Worm (Caenorhabditis elegans): ENCODE measurements around the gene mog-4.

Gene mog-4

DNA sequence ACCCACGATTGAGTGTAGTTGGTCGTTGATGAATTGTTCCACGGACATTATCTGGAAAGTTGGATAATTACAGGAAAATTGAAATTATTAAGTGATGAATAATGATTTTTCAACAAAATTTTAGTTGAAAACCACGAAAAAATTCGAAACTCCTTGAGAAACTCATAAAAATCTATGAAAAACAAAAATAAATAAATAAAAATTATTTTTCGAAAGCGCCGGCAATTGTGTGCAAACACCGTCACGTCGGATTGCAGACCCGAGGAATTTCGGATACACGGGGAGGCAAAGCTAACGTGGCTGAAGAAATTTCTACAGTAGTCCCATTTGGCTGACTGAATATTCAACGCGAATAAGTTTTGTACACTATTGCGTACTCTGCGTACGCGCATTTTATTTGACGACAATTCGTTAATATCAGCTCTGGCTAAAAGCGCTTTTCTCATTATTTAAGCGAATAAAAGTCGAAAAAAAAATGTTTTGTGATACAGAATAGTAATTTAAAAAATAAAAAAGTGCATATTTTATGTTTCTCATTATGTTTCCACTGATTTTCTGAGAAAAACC, at the start of gene mog-4 (continued):
- TF ChIP-seq arid-1 (GFP tag; conservative IDR thresholded peaks at IDR 0.05) (peak; percentile 98), F49E8.2 (tag; optimal IDR thresholded peaks at IDR 0.05; ENCODE audit: borderline replicate concordance) (peak; percentile 84), ZK337.2 (GFP tag; IDR thresholded peaks at IDR 0.05) (peak; percentile 100), egl-43 (GFP tag; IDR thresholded peaks at IDR 0.05) (peak; percentile 98), F37D6.2 (tag; optimal IDR thresholded peaks at IDR 0.05) (peak; percentile 92), ZK546.5 (tag; optimal IDR thresholded peaks at IDR 0.05) (peak in 1 of 2 experiments; percentile 63), mxl-3 (GFP tag; optimal IDR thresholded peaks at IDR 0.05) (peak; percentile 94), sdz-12 (GFP tag; optimal IDR thresholded peaks at IDR 0.05) (peak; percentile 73), lim-7 (GFP tag; IDR thresholded peaks at IDR 0.05) (peak; percentile 82), nhr-10 (tag; optimal IDR thresholded peaks at IDR 0.05) (peak; percentile 62), zfp-2 (tag; optimal IDR thresholded peaks at IDR 0.05) (peak; percentile 87), hif-1 (tag; optimal IDR thresholded peaks at IDR 0.05) (peak; percentile 76 to 96), spr-1 (tag; optimal IDR thresholded peaks at IDR 0.05) (peak; percentile 93), nhr-41 (GFP tag; IDR thresholded peaks at IDR 0.05) (peak; percentile 98), ceh-32 (tag; optimal IDR thresholded peaks at IDR 0.05; ENCODE audit: poor library complexity) (peak; percentile 57), ceh-20 (GFP tag; IDR thresholded peaks at IDR 0.05) (peak; percentile 100), spr-3 (GFP tag; optimal IDR thresholded peaks at IDR 0.05) (peak; percentile 84), snpc-1.2 (GFP tag; IDR thresholded peaks at IDR 0.05) (peak; percentile 91), mep-1 (tag; optimal IDR thresholded peaks at IDR 0.05) (peak; percentile 90), madf-5 (GFP tag; IDR thresholded peaks at IDR 0.05) (peak; percentile 99 to 100), nhr-102 (tag; optimal IDR thresholded peaks at IDR 0.05) (peak; percentile 95), F44E2.7 (GFP tag; IDR thresholded peaks at IDR 0.05) (peak; percentile 77; the same call in 1 of the 2 replicates), nhr-11 (tag; optimal IDR thresholded peaks at IDR 0.05) (peak; percentile 79), lir-3 (tag; optimal IDR thresholded peaks at IDR 0.05) (peak; percentile 61), nhr-77 (tag; optimal IDR thresholded peaks at IDR 0.05) (peak; percentile 99), nhr-28 (tag; optimal IDR thresholded peaks at IDR 0.05) (peak; percentile 58), vab-7 (GFP tag; IDR thresholded peaks at IDR 0.05) (peak; percentile 100), jun-1 (tag; optimal IDR thresholded peaks at IDR 0.05) (peak; percentile 40), zfp-3 (GFP tag; conservative IDR thresholded peaks at IDR 0.05) (peak; percentile 100), ctbp-1 (GFP tag; IDR thresholded peaks at IDR 0.05) (peak; percentile 99)

DNA sequence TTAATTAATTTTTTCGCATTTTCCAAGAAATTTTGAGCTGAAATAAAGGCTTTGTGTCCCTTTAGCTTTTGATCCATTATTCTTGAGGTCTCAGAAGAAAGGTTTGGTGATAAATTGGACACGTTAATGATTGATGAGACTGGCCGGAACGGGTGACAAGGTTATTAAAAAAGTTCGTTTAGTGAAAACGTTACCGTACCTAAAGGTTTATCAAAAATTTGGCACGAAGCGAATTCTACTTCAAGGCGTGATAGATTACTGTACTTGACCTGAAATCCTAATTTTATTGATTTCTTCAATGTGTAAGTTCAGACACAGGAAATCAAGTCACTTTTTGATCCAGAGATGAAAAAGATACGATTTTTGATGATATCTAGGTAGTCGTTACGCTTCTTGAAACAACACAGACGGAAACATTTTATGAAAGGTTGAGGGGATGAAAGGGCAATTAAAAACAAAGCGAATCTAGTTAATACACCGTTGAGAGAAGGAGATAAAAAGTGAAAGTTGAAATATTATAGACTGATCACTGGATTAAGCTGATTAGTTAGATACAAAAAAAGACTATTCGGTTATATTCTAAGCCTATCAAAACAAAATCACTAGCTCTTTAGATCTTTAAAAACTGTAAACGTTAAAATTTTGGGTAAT, 49.2 kb upstream of the mog-4 start:
- TF ChIP-seq lin-1 (GFP tag; IDR thresholded peaks at IDR 0.05) (no peak), lsy-2 (tag; optimal IDR thresholded peaks at IDR 0.05) (peak in 1 of 2 experiments; percentile 28), zip-2 (tag; optimal IDR thresholded peaks at IDR 0.05) (no peak), nhr-41 (GFP tag; IDR thresholded peaks at IDR 0.05) (no peak), zip-11 (GFP tag; IDR thresholded peaks at IDR 0.05) (no peak), lir-3 (tag; optimal IDR thresholded peaks at IDR 0.05) (no peak), dmd-6 (GFP tag; IDR thresholded peaks at IDR 0.05) (no peak), nhr-102 (tag; optimal IDR thresholded peaks at IDR 0.05) (no peak), Y75B8A.6 (GFP tag; IDR thresholded peaks at IDR 0.05) (no peak), ama-1 (optimal IDR thresholded peaks at IDR 0.05) (peak; percentile 91), rbr-2 (tag; optimal IDR thresholded peaks at IDR 0.05) (no peak), daf-12 (tag; optimal IDR thresholded peaks at IDR 0.05) (no peak), lin-39 (tag; optimal IDR thresholded peaks at IDR 0.05) (no peak), F26F4.8 (GFP tag; conservative IDR thresholded peaks at IDR 0.05) (no peak), php-3 (GFP tag; IDR thresholded peaks at IDR 0.05) (no peak), F10B5.3 (tag; optimal IDR thresholded peaks at IDR 0.05) (no peak), aha-1 (tag) (peak; percentile 77), mep-1 (tag; optimal IDR thresholded peaks at IDR 0.05) (peak; percentile 43), fos-1 (tag; optimal IDR thresholded peaks at IDR 0.05) (no peak), ceh-82 (tag; optimal IDR thresholded peaks at IDR 0.05) (no peak), nhr-6 (tag; optimal IDR thresholded peaks at IDR 0.05) (peak; percentile 54), nhr-77 (tag; optimal IDR thresholded peaks at IDR 0.05) (peak; percentile 29)

Data from whole organism, L4 larva.